Worm (Caenorhabditis elegans): Measurements from ENCODE around the gene arr-1.

- TF ChIP-seq dao-5 (tag; optimal IDR thresholded peaks at IDR 0.05) (no peak), him-1 (tag; optimal IDR thresholded peaks at IDR 0.05) (no peak)
These were observed 4.0 kb downstream of the arr-1 start, which contains the start of gene apm-3 for ce11 chrX:954499-955061.
